Worm (Caenorhabditis elegans): ENCODE data around the gene srd-16.

DNA sequence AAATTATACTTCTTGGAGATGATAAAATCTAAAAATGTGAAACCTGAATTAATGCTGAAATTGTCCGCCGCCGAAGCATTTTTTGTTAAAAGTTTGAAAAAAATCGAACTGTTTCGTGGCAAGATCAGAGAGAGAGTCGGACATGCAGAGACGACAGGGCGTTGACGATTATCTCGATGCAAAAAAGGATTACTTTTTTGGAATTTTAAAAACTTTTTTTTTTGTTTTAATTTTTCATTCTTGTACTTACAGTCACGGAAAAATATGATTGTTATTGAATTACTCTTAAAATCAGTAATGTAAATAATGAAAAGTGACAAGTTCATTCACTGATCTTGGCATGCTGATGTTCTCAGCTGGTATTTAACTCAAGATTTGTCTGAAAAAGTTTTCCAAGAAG lies 36.9 kb upstream of the srd-16 start, which contains the start of the genes M03F8.5 and M03F8.7:
- TF ChIP-seq B0310.2 (tag; optimal IDR thresholded peaks at IDR 0.05) (no peak), ama-1 (optimal IDR thresholded peaks at IDR 0.05) (no peak), hmg-4 (GFP tag; optimal IDR thresholded peaks at IDR 0.05) (no peak), hmbx-1 (tag; optimal IDR thresholded peaks at IDR 0.05) (no peak), aly-1 (tag; optimal IDR thresholded peaks at IDR 0.05) (no peak), ceh-13 (GFP tag; optimal IDR thresholded peaks at IDR 0.05) (no peak), sea-1 (GFP tag; conservative IDR thresholded peaks at IDR 0.05) (no peak), hnd-1 (tag; optimal IDR thresholded peaks at IDR 0.05) (no peak)

Measured in whole organism, early embryonic.